Fruit fly (Drosophila melanogaster): Measurements from ENCODE around the gene CG11294.

Gene CG11294

DNA sequence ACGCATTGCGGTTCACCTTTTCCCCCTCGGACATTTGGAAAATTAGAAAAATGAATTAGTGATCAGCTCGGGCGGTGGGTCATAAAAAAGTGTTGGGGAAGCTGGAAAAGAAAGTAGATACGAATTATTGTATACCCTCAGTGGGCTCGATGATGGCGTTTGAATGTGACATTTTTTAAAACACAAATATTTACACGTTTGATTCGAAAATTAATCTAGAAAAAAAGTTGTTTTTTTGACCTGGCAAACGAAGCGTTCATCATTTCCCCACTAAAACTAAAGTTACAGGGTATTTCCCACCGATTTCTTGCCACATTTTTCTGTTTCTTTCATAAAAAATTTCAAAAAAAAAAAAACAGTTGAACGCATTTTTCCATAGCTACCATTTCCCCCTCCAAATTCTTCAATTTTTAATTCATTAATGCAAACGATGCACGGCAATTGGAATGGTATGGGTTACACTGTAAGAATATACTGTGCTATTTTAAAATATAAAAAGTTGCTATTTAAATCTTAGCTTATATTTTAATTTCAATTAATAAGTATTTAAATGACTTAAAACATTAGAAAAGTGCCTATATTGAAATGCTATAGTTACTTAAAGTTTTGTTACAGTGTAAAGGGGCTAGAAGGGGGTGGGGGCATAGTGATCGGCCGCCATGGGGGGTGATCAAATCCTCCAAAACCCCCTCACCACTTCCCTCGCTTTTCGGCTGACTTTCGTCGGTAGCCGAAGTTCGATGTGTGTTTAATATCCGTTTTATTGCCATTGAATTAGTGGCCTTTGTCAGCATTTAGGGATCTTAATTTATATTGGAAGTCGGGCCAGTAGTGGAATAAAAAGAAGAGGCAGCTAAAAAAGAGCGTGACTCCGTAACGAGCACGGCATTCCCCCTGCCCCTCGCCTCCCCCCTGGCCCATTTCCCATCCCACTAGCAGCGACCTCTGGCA is 21.8 kb downstream of the CG11294 start:
- no peak for TF ChIP-seq Ets98B (GFP tag; IDR thresholded peaks at IDR 0.05)
- no peak for TF ChIP-seq CG17806 (tag; optimal IDR thresholded peaks at IDR 0.05)
- no peak for TF ChIP-seq CG12605 (GFP tag; IDR thresholded peaks at IDR 0.05)
- no peak for TF ChIP-seq CG14655 (GFP tag; optimal IDR thresholded peaks at IDR 0.05)
- no peak for TF ChIP-seq CG9948 (tag; optimal IDR thresholded peaks at IDR 0.05)
- no peak for TF ChIP-seq CG13204 (GFP tag; optimal IDR thresholded peaks at IDR 0.05)
- TF ChIP-seq CG15710 (tag; optimal IDR thresholded peaks at IDR 0.05) = no peak
- no peak for TF ChIP-seq CG34367 (tag; optimal IDR thresholded peaks at IDR 0.05)

DNA sequence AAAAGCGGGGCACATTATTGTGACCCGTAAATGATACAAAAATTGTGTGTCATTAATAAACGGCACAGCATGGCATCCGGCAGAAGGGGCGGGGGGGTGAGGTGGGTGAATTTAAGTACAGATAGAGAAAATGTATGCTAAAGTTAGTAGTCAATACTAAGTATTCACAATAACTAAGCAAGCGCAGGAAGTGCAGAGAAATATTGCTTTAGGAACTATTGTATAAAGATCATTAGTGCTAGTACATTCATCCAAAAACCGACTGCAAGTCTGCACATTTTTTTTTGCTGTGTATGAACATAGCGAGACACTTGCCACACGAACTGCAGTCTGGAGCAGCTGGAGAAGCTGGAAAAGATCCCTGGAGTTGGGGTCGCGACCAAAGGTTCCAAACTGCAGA is 24.0 kb downstream of the CG11294 start:
- TF ChIP-seq Snoo (tag; optimal IDR thresholded peaks at IDR 0.05) (peak; percentile 15), CG10348 (GFP tag; IDR thresholded peaks at IDR 0.05) (no peak), CG15710 (tag; optimal IDR thresholded peaks at IDR 0.05) (peak; percentile 29), CG8159 (tag; optimal IDR thresholded peaks at IDR 0.05) (peak; percentile 22)

dm6 chrX:8667709-8668108 is 25.7 kb downstream of the CG11294 start:
- TF ChIP-seq CG14655 (GFP tag; optimal IDR thresholded peaks at IDR 0.05) (no peak), CG8159 (tag; optimal IDR thresholded peaks at IDR 0.05) (peak; percentile 5), EcR (GFP tag; optimal IDR thresholded peaks at IDR 0.05) (no peak), Snoo (tag; optimal IDR thresholded peaks at IDR 0.05) (peak; percentile 51), Pif1A (GFP tag; optimal IDR thresholded peaks at IDR 0.05) (peak; percentile 21)

- no peak for TF ChIP-seq CG14655 (GFP tag; optimal IDR thresholded peaks at IDR 0.05)
- no peak for TF ChIP-seq Snoo (tag; optimal IDR thresholded peaks at IDR 0.05)
- TF ChIP-seq EcR (GFP tag; optimal IDR thresholded peaks at IDR 0.05) = no peak
- no peak for TF ChIP-seq Pif1B (GFP tag; optimal IDR thresholded peaks at IDR 0.05)
- no peak for TF ChIP-seq Pif1A (GFP tag; optimal IDR thresholded peaks at IDR 0.05)
- TF ChIP-seq CG32121 (GFP tag; IDR thresholded peaks at IDR 0.05) = no peak
- TF ChIP-seq CG17806 (tag; optimal IDR thresholded peaks at IDR 0.05) = no peak
- TF ChIP-seq fd96Ca (GFP tag; IDR thresholded peaks at IDR 0.05) = no peak
- TF ChIP-seq CG8301 (tag; optimal IDR thresholded peaks at IDR 0.05) = no peak
- TF ChIP-seq CG13204 (GFP tag; optimal IDR thresholded peaks at IDR 0.05) = no peak
- TF ChIP-seq rn (GFP tag; IDR thresholded peaks at IDR 0.05) = no peak
- TF ChIP-seq CG10348 (GFP tag; IDR thresholded peaks at IDR 0.05) = no peak
- TF ChIP-seq CG8159 (tag; optimal IDR thresholded peaks at IDR 0.05) = no peak
- no peak for TF ChIP-seq D1 (tag; optimal IDR thresholded peaks at IDR 0.05)
- no peak for TF ChIP-seq CG15710 (tag; optimal IDR thresholded peaks at IDR 0.05)
- no peak for TF ChIP-seq CG12605 (GFP tag; IDR thresholded peaks at IDR 0.05)
- TF ChIP-seq Ets98B (GFP tag; IDR thresholded peaks at IDR 0.05) = no peak
- no peak for TF ChIP-seq CG9948 (tag; optimal IDR thresholded peaks at IDR 0.05)
Measured at dm6 chrX:8667070-8667469, 26.4 kb downstream of the CG11294 start.

dm6 chrX:8665576-8666297 is 27.7 kb downstream of the CG11294 start:
- no peak for TF ChIP-seq gl (tag; optimal IDR thresholded peaks at IDR 0.05)
- TF ChIP-seq CG10348 (GFP tag; IDR thresholded peaks at IDR 0.05) = no peak
- no peak for TF ChIP-seq rn (GFP tag; IDR thresholded peaks at IDR 0.05)
- TF ChIP-seq CG8301 (tag; optimal IDR thresholded peaks at IDR 0.05) = no peak
- TF ChIP-seq EcR (GFP tag; optimal IDR thresholded peaks at IDR 0.05) = no peak
- no peak for TF ChIP-seq CG32121 (GFP tag; IDR thresholded peaks at IDR 0.05)
- TF ChIP-seq Pif1B (GFP tag; optimal IDR thresholded peaks at IDR 0.05) = no peak
- no peak for TF ChIP-seq Pif1A (GFP tag; optimal IDR thresholded peaks at IDR 0.05)
- TF ChIP-seq Snoo (tag; optimal IDR thresholded peaks at IDR 0.05) = no peak
- no peak for TF ChIP-seq CG15710 (tag; optimal IDR thresholded peaks at IDR 0.05)

dm6 chrX:8663795-8664194 is 29.6 kb downstream of the CG11294 start:
- TF ChIP-seq CG17806 (tag; optimal IDR thresholded peaks at IDR 0.05) (no peak), CG12605 (GFP tag; IDR thresholded peaks at IDR 0.05) (no peak), fd96Ca (GFP tag; IDR thresholded peaks at IDR 0.05) (no peak), CG32121 (GFP tag; IDR thresholded peaks at IDR 0.05) (no peak)

- no peak for TF ChIP-seq CG12605 (GFP tag; IDR thresholded peaks at IDR 0.05)
- TF ChIP-seq CG4496 (GFP tag; IDR thresholded peaks at IDR 0.05) = no peak
- TF ChIP-seq CG8159 (tag; optimal IDR thresholded peaks at IDR 0.05) = no peak
- no peak for TF ChIP-seq CG13204 (GFP tag; optimal IDR thresholded peaks at IDR 0.05)
- no peak for TF ChIP-seq CG14655 (GFP tag; optimal IDR thresholded peaks at IDR 0.05)
Measured at dm6 chrX:8662247-8662646, 31.2 kb downstream of the CG11294 start.
